Fruit fly (Drosophila melanogaster) whole organism, embryonic: ENCODE results near the gene CG9289.

Source experiments
- CG13775 ChIP-seq: fragments of 200-800 bp; sonication (Bioruptor generic); optimal IDR thresholded peaks from 3 replicates; lab custom pipeline; 2017; ENCODE audit warnings: missing biosample characterization, mild to moderate bottlenecking, missing genetic modification characterization
- CG6272 ChIP-seq: fragments of 200-800 bp; sonication (Bioruptor generic); IDR thresholded peaks from 2 replicates; pipeline ENCODE4 v1.3.6; 2022; ENCODE audit warnings: missing biosample characterization, missing genetic modification characterization
- Spps ChIP-seq: fragments of 200-800 bp; sonication (Bioruptor generic); optimal IDR thresholded peaks from 2 replicates; lab custom pipeline; 2018; ENCODE audit warnings: missing biosample characterization, mild to moderate bottlenecking, missing genetic modification characterization
- az2 ChIP-seq: fragments of 200-800 bp; sonication (Bioruptor generic); optimal IDR thresholded peaks from 3 replicates; lab custom pipeline; 2016; ENCODE audit warnings: missing biosample characterization, missing genetic modification characterization
- zf30C ChIP-seq: fragments of 200-800 bp; sonication (Bioruptor generic); optimal IDR thresholded peaks from 3 replicates; lab custom pipeline; 2018; ENCODE audit warnings: missing biosample characterization, mild to moderate bottlenecking, missing genetic modification characterization

dm6 chr2L:8684276-8684675 is at the start of gene CG9289:
- TF ChIP-seq zf30C (no peak), CG6272 (no peak), Spps (no peak), az2 (GFP tag; lab: Kevin White, UChicago) (no peak), CG13775 (GFP tag; lab: Kevin White, UChicago) (no peak)
